Worm (Caenorhabditis elegans) whole organism, midembryonic: Measurements from ENCODE around the gene cdr-7.

Experiments
- flt-1 ChIP-seq: fragments of 200-800 bp; sonication (Bioruptor generic); IDR thresholded peaks from 2 replicates; pipeline ENCODE4 v1.3.6; 2022; ENCODE audit warnings: missing genetic modification characterization, missing compliant biosample characterization
- klf-2 ChIP-seq: fragments of 200-800 bp; sonication (Bioruptor generic); conservative IDR thresholded peaks from 2 replicates; pipeline ENCODE4 v1.3.6; 2022; ENCODE audit warnings: missing genetic modification reagents, missing genetic modification characterization, missing compliant biosample characterization
- tab-1 ChIP-seq: fragments of 200-800 bp; sonication (Bioruptor generic); IDR thresholded peaks from 2 replicates; pipeline ENCODE4 v1.3.6; 2022; ENCODE audit warnings: missing genetic modification characterization, missing compliant biosample characterization
- ztf-23 ChIP-seq: fragments of 200-800 bp; sonication (Bioruptor generic); IDR thresholded peaks from 2 replicates; pipeline ENCODE4 v1.3.6; 2022; ENCODE audit warnings: missing genetic modification reagents, missing genetic modification characterization, missing compliant biosample characterization
- ztf-29 ChIP-seq: fragments of 200-800 bp; sonication (Bioruptor generic); IDR thresholded peaks from 2 replicates; pipeline ENCODE4 v1.3.6; 2022; ENCODE audit warnings: missing genetic modification reagents, missing genetic modification characterization, missing compliant biosample characterization

DNA sequence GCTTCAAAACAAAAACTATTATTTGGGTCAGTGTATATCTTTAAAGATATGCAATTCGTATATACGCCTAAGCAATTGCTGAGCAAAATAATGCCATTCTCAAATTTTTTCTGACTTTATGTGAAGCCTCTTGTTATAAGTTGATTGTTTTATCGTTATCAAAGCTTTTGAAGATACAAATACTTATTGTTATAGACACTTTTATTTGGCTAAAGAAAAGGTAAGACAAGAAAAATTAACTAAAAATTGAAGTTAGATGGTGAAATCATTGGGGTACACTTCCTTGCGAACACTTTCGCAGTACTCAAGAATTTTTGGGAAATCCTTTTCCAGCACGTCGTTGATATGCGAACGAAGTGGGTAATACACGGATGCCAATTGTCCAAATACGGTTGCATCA is 408 bp upstream of the cdr-7 start:
- TF ChIP-seq klf-2 (GFP tag; lab: Robert Waterston, UW) (no peak), tab-1 (GFP tag; lab: Robert Waterston, UW) (no peak), flt-1 (GFP tag; lab: Robert Waterston, UW) (no peak), ztf-23 (GFP tag; lab: Robert Waterston, UW) (no peak), ztf-29 (GFP tag; lab: Robert Waterston, UW) (no peak)
